Fruit fly (Drosophila melanogaster) whole organism, embryonic: Measurements from ENCODE around the gene Trs20.

Source experiments
- Atf-2 ChIP-seq: fragments of 200-800 bp; sonication (Bioruptor generic); optimal IDR thresholded peaks from 2 replicates; lab custom pipeline; 2016; ENCODE audit warnings: missing biosample characterization, missing genetic modification characterization
- CG11093 ChIP-seq: fragments of 200-800 bp; sonication (Bioruptor generic); IDR thresholded peaks from 3 replicates; pipeline ENCODE4 v1.3.6; 2022; ENCODE audit warnings: missing biosample characterization, missing genetic modification characterization
- CG12299 ChIP-seq: fragments of 200-800 bp; sonication (Bioruptor generic); optimal IDR thresholded peaks from 2 replicates; lab custom pipeline; 2018; ENCODE audit warnings: missing biosample characterization, mild to moderate bottlenecking, missing genetic modification characterization
- CG1233 ChIP-seq: fragments of 200-800 bp; sonication (Bioruptor generic); optimal IDR thresholded peaks from 4 replicates; lab custom pipeline; 2018; ENCODE audit warnings: missing biosample characterization, mild to moderate bottlenecking, missing genetic modification characterization
- CG12769 ChIP-seq: fragments of 200-800 bp; sonication (Bioruptor generic); optimal IDR thresholded peaks from 2 replicates; lab custom pipeline; 2019; ENCODE audit warnings: missing biosample characterization, mild to moderate bottlenecking, missing genetic modification characterization, moderate library complexity
- CG14441 ChIP-seq: fragments of 200-800 bp; sonication (Bioruptor generic); IDR thresholded peaks from 2 replicates; pipeline ENCODE4 v1.3.6; 2022; ENCODE audit warnings: missing biosample characterization, missing genetic modification characterization
- CG14965 ChIP-seq: fragments of 200-800 bp; sonication (Bioruptor generic); optimal IDR thresholded peaks from 2 replicates; lab custom pipeline; 2016; ENCODE audit warnings: missing biosample characterization, missing genetic modification characterization, borderline replicate concordance
- CG15011 ChIP-seq: fragments of 200-800 bp; sonication (Bioruptor generic); optimal IDR thresholded peaks from 3 replicates; lab custom pipeline; 2018; ENCODE audit warnings: missing biosample characterization, mild to moderate bottlenecking, missing genetic modification characterization
- CG15696 ChIP-seq: fragments of 200-800 bp; sonication (Bioruptor generic); optimal IDR thresholded peaks from 2 replicates; lab custom pipeline; 2019; ENCODE audit warnings: missing biosample characterization, mild to moderate bottlenecking, missing genetic modification characterization, moderate library complexity
- CG17361 ChIP-seq: fragments of 200-800 bp; sonication (Bioruptor generic); IDR thresholded peaks from 3 replicates; pipeline ENCODE4 v1.3.6; 2022; ENCODE audit warnings: missing biosample characterization, missing genetic modification characterization
- CG1832 ChIP-seq: fragments of 200-800 bp; sonication (Bioruptor generic); optimal IDR thresholded peaks from 2 replicates; lab custom pipeline; 2017; ENCODE audit warnings: missing biosample characterization, mild to moderate bottlenecking, missing genetic modification characterization, inconsistent platforms
- CG18619 ChIP-seq: fragments of 200-800 bp; sonication (Bioruptor generic); optimal IDR thresholded peaks from 3 replicates; lab custom pipeline; 2017; ENCODE audit warnings: missing biosample characterization, mild to moderate bottlenecking, missing genetic modification characterization
- CG3163 ChIP-seq: fragments of 200-800 bp; sonication (Bioruptor generic); optimal IDR thresholded peaks from 3 replicates; lab custom pipeline; 2016; ENCODE audit warnings: missing biosample characterization, missing genetic modification characterization
- CG42726 ChIP-seq: fragments of 200-800 bp; sonication (Bioruptor generic); IDR thresholded peaks from 2 replicates; pipeline ENCODE4 v1.3.6; 2022; ENCODE audit warnings: missing biosample characterization, missing genetic modification characterization; ENCODE audit not compliant: partially characterized antibody
- CG6175 ChIP-seq: fragments of 200-800 bp; sonication (Bioruptor generic); IDR thresholded peaks from 3 replicates; pipeline ENCODE4 v1.3.6; 2022; ENCODE audit warnings: missing biosample characterization, missing genetic modification characterization
- CG6272 ChIP-seq: fragments of 200-800 bp; sonication (Bioruptor generic); IDR thresholded peaks from 2 replicates; pipeline ENCODE4 v1.3.6; 2022; ENCODE audit warnings: missing biosample characterization, missing genetic modification characterization
- CG6683 ChIP-seq: fragments of 200-800 bp; sonication (Bioruptor generic); optimal IDR thresholded peaks from 2 replicates; lab custom pipeline; 2017; ENCODE audit warnings: missing biosample characterization, mild to moderate bottlenecking, missing genetic modification characterization, missing genetic modification reagents
- CG6854 ChIP-seq: fragments of 200-800 bp; sonication (Bioruptor generic); optimal IDR thresholded peaks from 3 replicates; lab custom pipeline; 2017; ENCODE audit warnings: missing biosample characterization, mild to moderate bottlenecking, missing genetic modification characterization
- CG7357 ChIP-seq: fragments of 200-800 bp; sonication (Bioruptor generic); IDR thresholded peaks from 3 replicates; pipeline ENCODE4 v1.3.6; 2022; ENCODE audit warnings: missing biosample characterization, missing genetic modification characterization
- CG7556 ChIP-seq: fragments of 200-800 bp; sonication (Bioruptor generic); optimal IDR thresholded peaks from 2 replicates; lab custom pipeline; 2017; ENCODE audit warnings: missing biosample characterization, mild to moderate bottlenecking, missing genetic modification characterization
- CG7839 ChIP-seq: fragments of 200-800 bp; sonication (Bioruptor generic); optimal IDR thresholded peaks from 3 replicates; lab custom pipeline; 2018; ENCODE audit warnings: missing biosample characterization, mild to moderate bottlenecking, missing genetic modification characterization, moderate library complexity
- CG9797 ChIP-seq: fragments of 200-800 bp; sonication (Bioruptor generic); optimal IDR thresholded peaks from 3 replicates; lab custom pipeline; 2018; ENCODE audit warnings: missing biosample characterization, mild to moderate bottlenecking, missing genetic modification characterization
- CkIIα-i1 ChIP-seq: fragments of 200-800 bp; sonication (Bioruptor generic); IDR thresholded peaks from 2 replicates; pipeline ENCODE4 v1.3.6; 2022; ENCODE audit warnings: missing biosample characterization, missing genetic modification characterization
- CoRest ChIP-seq: fragments of 200-800 bp; sonication (Bioruptor generic); optimal IDR thresholded peaks from 3 replicates; lab custom pipeline; 2018; ENCODE audit warnings: missing biosample characterization, mild to moderate bottlenecking, missing genetic modification characterization, moderate library complexity
- Dfd ChIP-seq, 2 experiments: fragments of >200 bp; optimal IDR thresholded peaks; 2 replicates each; lab custom pipeline; 2017; ENCODE audit warnings: missing biosample characterization in 2 of 2, missing genetic modification characterization in 2 of 2
- ERR ChIP-seq: fragments of 200-800 bp; sonication (Bioruptor generic); optimal IDR thresholded peaks from 2 replicates; lab custom pipeline; 2016; ENCODE audit warnings: missing biosample characterization, missing genetic modification characterization
- Gug ChIP-seq: fragments of 200-800 bp; sonication (Bioruptor generic); IDR thresholded peaks from 4 replicates; pipeline ENCODE4 v1.3.6; 2022; ENCODE audit warnings: missing biosample characterization, missing genetic modification characterization
- H15 ChIP-seq: fragments of 200-800 bp; sonication (Bioruptor generic); IDR thresholded peaks from 3 replicates; pipeline ENCODE4 v1.3.6; 2022; ENCODE audit warnings: missing biosample characterization, missing genetic modification characterization
- Lhr ChIP-seq: fragments of 200-800 bp; sonication (Bioruptor generic); optimal IDR thresholded peaks from 3 replicates; lab custom pipeline; 2017; ENCODE audit warnings: mild to moderate bottlenecking, missing biosample characterization, missing genetic modification reagents, missing genetic modification characterization
- Oli ChIP-seq: fragments of 200-800 bp; sonication (Bioruptor generic); optimal IDR thresholded peaks from 2 replicates; lab custom pipeline; 2018; ENCODE audit warnings: missing biosample characterization, mild to moderate bottlenecking, missing genetic modification characterization, moderate library complexity
- Opbp ChIP-seq: fragments of 200-800 bp; sonication (Bioruptor generic); IDR thresholded peaks from 3 replicates; pipeline ENCODE4 v1.3.6; 2022; ENCODE audit warnings: missing biosample characterization, missing genetic modification characterization; ENCODE audit not compliant: partially characterized antibody
- Pdp1 ChIP-seq, 2 experiments: fragments of 200-800 bp; sonication (Bioruptor generic); optimal IDR thresholded peaks; 3 replicates each; lab custom pipeline; 2016; ENCODE audit warnings: missing biosample characterization in 2 of 2, missing genetic modification characterization in 2 of 2, mild to moderate bottlenecking in 1 of 2, moderate library complexity in 1 of 2
- Scr ChIP-seq: fragments of 200-800 bp; sonication (Bioruptor generic); IDR thresholded peaks from 2 replicates; pipeline ENCODE4 v1.3.6; 2022; ENCODE audit warnings: missing biosample characterization, missing genetic modification characterization; ENCODE audit not compliant: partially characterized antibody
- al ChIP-seq: fragments of 200-800 bp; sonication (Bioruptor generic); IDR thresholded peaks from 2 replicates; pipeline ENCODE4 v1.3.6; 2022; ENCODE audit warnings: missing biosample characterization, missing genetic modification characterization
- az2 ChIP-seq: fragments of 200-800 bp; sonication (Bioruptor generic); optimal IDR thresholded peaks from 3 replicates; lab custom pipeline; 2016; ENCODE audit warnings: missing biosample characterization, missing genetic modification characterization
- bbx ChIP-seq: fragments of 200-800 bp; sonication (Bioruptor generic); IDR thresholded peaks from 2 replicates; pipeline ENCODE4 v1.3.6; 2022; ENCODE audit warnings: missing biosample characterization, missing genetic modification characterization; ENCODE audit not compliant: partially characterized antibody
- caup ChIP-seq: fragments of 200-800 bp; sonication (Bioruptor generic); optimal IDR thresholded peaks from 3 replicates; lab custom pipeline; 2017; ENCODE audit warnings: missing biosample characterization, mild to moderate bottlenecking, missing genetic modification characterization, moderate library complexity; ENCODE audit not compliant: severe bottlenecking
- crol ChIP-seq: fragments of 200-800 bp; sonication (Bioruptor generic); IDR thresholded peaks from 2 replicates; pipeline ENCODE4 v1.3.6; 2022; ENCODE audit warnings: missing biosample characterization, missing genetic modification characterization
- cwo ChIP-seq: fragments of 200-800 bp; sonication (Bioruptor generic); optimal IDR thresholded peaks from 3 replicates; lab custom pipeline; 2017; ENCODE audit warnings: missing biosample characterization, missing genetic modification characterization, mild to moderate bottlenecking, moderate library complexity, missing genetic modification reagents
- dan ChIP-seq: fragments of 200-800 bp; sonication (Bioruptor generic); IDR thresholded peaks from 2 replicates; pipeline ENCODE4 v1.3.6; 2022; ENCODE audit warnings: missing biosample characterization, missing genetic modification characterization
- esg ChIP-seq: fragments of 200-800 bp; sonication (Bioruptor generic); conservative IDR thresholded peaks from 2 replicates; pipeline ENCODE4 v1.3.6; 2022; ENCODE audit warnings: missing biosample characterization, missing genetic modification characterization
- eve ChIP-seq, 2 experiments: fragments of >200 bp; optimal IDR thresholded peaks; 2 replicates each; lab custom pipeline; 2017; ENCODE audit warnings: missing biosample characterization in 2 of 2, missing genetic modification characterization in 2 of 2
- insv ChIP-seq, 2 experiments: fragments of 200-800 bp; sonication (Bioruptor generic); optimal IDR thresholded peaks; 3 replicates each; lab custom pipeline; 2016 to 2018; ENCODE audit warnings: missing biosample characterization in 2 of 2, missing genetic modification characterization in 2 of 2
- row ChIP-seq: fragments of 200-800 bp; sonication (Bioruptor generic); IDR thresholded peaks from 3 replicates; pipeline ENCODE4 v1.3.6; 2022; ENCODE audit warnings: missing biosample characterization, missing genetic modification characterization
- sens-2 ChIP-seq: fragments of 200-800 bp; sonication (Bioruptor generic); IDR thresholded peaks from 2 replicates; pipeline ENCODE4 v1.3.6; 2022; ENCODE audit warnings: missing biosample characterization, missing genetic modification characterization
- sr ChIP-seq: fragments of 200-800 bp; sonication (Bioruptor generic); IDR thresholded peaks from 3 replicates; pipeline ENCODE4 v1.3.6; 2022; ENCODE audit warnings: missing biosample characterization, missing genetic modification characterization
- ssp ChIP-seq: fragments of 200-800 bp; sonication (Bioruptor generic); IDR thresholded peaks from 2 replicates; pipeline ENCODE4 v1.3.6; 2022; ENCODE audit warnings: missing biosample characterization, missing genetic modification characterization
- tgo ChIP-seq: fragments of 200-800 bp; sonication (Bioruptor generic); IDR thresholded peaks from 3 replicates; pipeline ENCODE4 v1.3.6; 2022; ENCODE audit warnings: missing biosample characterization, missing genetic modification characterization
- tna ChIP-seq: fragments of 200-800 bp; sonication (Bioruptor generic); IDR thresholded peaks from 2 replicates; pipeline ENCODE4 v1.3.6; 2022; ENCODE audit warnings: missing biosample characterization, missing genetic modification characterization; ENCODE audit not compliant: partially characterized antibody
- tup ChIP-seq: fragments of 200-800 bp; sonication (Bioruptor generic); optimal IDR thresholded peaks from 2 replicates; lab custom pipeline; 2016; ENCODE audit warnings: missing biosample characterization, mild to moderate bottlenecking, missing genetic modification characterization, moderate library complexity
- zen2 ChIP-seq: fragments of 200-800 bp; sonication (Bioruptor generic); IDR thresholded peaks from 3 replicates; pipeline ENCODE4 v1.3.6; 2022; ENCODE audit warnings: missing biosample characterization, missing genetic modification characterization; ENCODE audit not compliant: partially characterized antibody

Trs20 gene

dm6 chr3L:16160420-16161069, 29.1 kb upstream of the Trs20 start (continued):
- TF ChIP-seq sr (no peak), dan (GFP tag; lab: Robert Waterston, UW) (no peak), Lhr (GFP tag; lab: Kevin White, UChicago) (peak; percentile 1), CkIIα-i1 (no peak), Gug (GFP tag; lab: Robert Waterston, UW) (peak; percentile 32; the same call in 1 of the 4 replicates), CG15696 (tag; lab: Kevin White, UChicago) (peak; percentile 29), CoRest (tag; lab: Kevin White, UChicago) (peak; percentile 82), bbx (GFP tag; lab: Robert Waterston, UW) (no peak), CG1832 (GFP tag; lab: Kevin White, UChicago) (no peak), zen2 (no peak), az2 (peak; percentile 52), Dfd (GFP tag; optimal IDR thresholded peaks at IDR 0.05; lab: Kevin White, UChicago) (no peak), CG6854 (peak; percentile 15), CG7357 (GFP tag; lab: Robert Waterston, UW) (0 out of 3 replicates have a peak, but pooled peaks have one; percentile 35), insv (GFP tag; optimal IDR thresholded peaks at IDR 0.05; lab: Kevin White, UChicago) (no peak), tup (GFP tag; lab: Kevin White, UChicago) (no peak), H15 (GFP tag; lab: Robert Waterston, UW) (peak; percentile 29; the same call in 1 of the 3 replicates), crol (no peak), CG9797 (no peak), eve (GFP tag; optimal IDR thresholded peaks at IDR 0.05; lab: Kevin White, UChicago) (peak in 1 of 2 experiments; percentile 73), Atf-2 (GFP tag; lab: Kevin White, UChicago) (peak; percentile 35), sens-2 (GFP tag; lab: Robert Waterston, UW) (no peak), CG6683 (peak; percentile 30), caup (peak; percentile 16), CG18619 (GFP tag; lab: Kevin White, UChicago) (peak; percentile 64), ssp (peak; percentile 39; the same call in 1 of the 2 replicates), tna (GFP tag; lab: Robert Waterston, UW) (no peak), CG11093 (GFP tag; lab: Robert Waterston, UW) (peak; percentile 31; the same call in 1 of the 3 replicates), CG7556 (peak; percentile 63), CG3163 (peak; percentile 16), CG6272 (GFP tag; lab: Robert Waterston, UW) (no peak), CG6175 (GFP tag; lab: Robert Waterston, UW) (no peak), CG42726 (GFP tag; lab: Robert Waterston, UW) (no peak), Pdp1 (GFP tag; optimal IDR thresholded peaks at IDR 0.05; lab: Kevin White, UChicago) (peak in 1 of 2 experiments; percentile 52), CG12299 (no peak), tgo (peak; percentile 60; the same call in 2 of the 3 replicates)

- TF ChIP-seq CG7556 (no peak), CG1233 (GFP tag; lab: Kevin White, UChicago) (no peak), esg (GFP tag; lab: Robert Waterston, UW) (no peak), Scr (GFP tag; lab: Robert Waterston, UW) (no peak), Oli (peak; percentile 30), ERR (GFP tag; lab: Kevin White, UChicago) (no peak), Opbp (no peak), al (GFP tag; lab: Robert Waterston, UW) (0 out of 2 replicates have a peak, but pooled peaks have one; percentile 17), cwo (GFP tag; lab: Kevin White, UChicago) (no peak), insv (GFP tag; optimal IDR thresholded peaks at IDR 0.05; lab: Kevin White, UChicago) (no peak), CG14965 (GFP tag; lab: Kevin White, UChicago) (no peak), CG12769 (tag; lab: Kevin White, UChicago) (no peak), CG17361 (GFP tag; lab: Robert Waterston, UW) (no peak), row (peak; percentile 44; the same call in 1 of the 3 replicates), CG7839 (peak; percentile 40), CG15011 (GFP tag; lab: Kevin White, UChicago) (no peak), CG14441 (GFP tag; lab: Robert Waterston, UW) (no peak)
These were observed 28.6 kb upstream of the Trs20 start for dm6 chr3L:16160073-16160398.
